Fruit fly (Drosophila melanogaster) whole organism, prepupa: ENCODE data around the gene nAChRbeta3.

Experiments
- Blimp-1 ChIP-seq: fragments of 200-800 bp; sonication (Bioruptor generic); optimal IDR thresholded peaks from 3 replicates; lab custom pipeline; 2017; ENCODE audit warnings: missing biosample characterization, missing genetic modification characterization, mild to moderate bottlenecking, moderate library complexity, missing genetic modification reagents
- CG10631 ChIP-seq: fragments of 200-800 bp; sonication (Bioruptor generic); optimal IDR thresholded peaks from 2 replicates; lab custom pipeline; 2016; ENCODE audit warnings: missing biosample characterization, missing genetic modification characterization
- CG11294 ChIP-seq: fragments of 200-800 bp; sonication (Bioruptor generic); IDR thresholded peaks from 2 replicates; pipeline ENCODE4 v1.3.6; 2022; ENCODE audit warnings: missing biosample characterization, missing genetic modification characterization
- CG11762 ChIP-seq: fragments of 200-800 bp; sonication (Bioruptor generic); optimal IDR thresholded peaks from 3 replicates; lab custom pipeline; 2016; ENCODE audit warnings: missing biosample characterization, missing genetic modification characterization; ENCODE audit not compliant: insufficient read depth
- CG11902 ChIP-seq: fragments of 200-800 bp; sonication (Bioruptor generic); optimal IDR thresholded peaks from 3 replicates; lab custom pipeline; 2016; ENCODE audit warnings: missing biosample characterization, missing genetic modification characterization
- CG15336 ChIP-seq: fragments of 200-800 bp; sonication (Bioruptor generic); IDR thresholded peaks from 2 replicates; pipeline ENCODE4 v1.3.6; 2022; ENCODE audit warnings: missing biosample characterization, missing genetic modification characterization
- CG3032 ChIP-seq: fragments of 200-800 bp; optimal IDR thresholded peaks from 2 replicates; lab custom pipeline; 2019; ENCODE audit warnings: missing biosample characterization, mild to moderate bottlenecking, missing genetic modification characterization, moderate library complexity
- CG3919 ChIP-seq: fragments of 200-800 bp; sonication (Bioruptor generic); optimal IDR thresholded peaks from 3 replicates; lab custom pipeline; 2016; ENCODE audit warnings: missing biosample characterization, missing genetic modification characterization
- CG4318 ChIP-seq: fragments of 200-800 bp; sonication (Bioruptor generic); optimal IDR thresholded peaks from 3 replicates; lab custom pipeline; 2017; ENCODE audit warnings: missing biosample characterization, mild to moderate bottlenecking, missing genetic modification characterization
- CG6276 ChIP-seq: fragments of 200-800 bp; sonication (Bioruptor generic); optimal IDR thresholded peaks from 2 replicates; lab custom pipeline; 2017; ENCODE audit warnings: missing biosample characterization, mild to moderate bottlenecking, missing genetic modification characterization
- CG6792 ChIP-seq: fragments of 200-800 bp; sonication (Bioruptor generic); optimal IDR thresholded peaks from 3 replicates; lab custom pipeline; 2016; ENCODE audit warnings: missing biosample characterization, missing genetic modification characterization
- CG6854 ChIP-seq: fragments of 200-800 bp; sonication (Bioruptor generic); optimal IDR thresholded peaks from 2 replicates; lab custom pipeline; 2017; ENCODE audit warnings: missing biosample characterization, mild to moderate bottlenecking, missing genetic modification characterization
- CG7368 ChIP-seq: fragments of 200-800 bp; sonication (Bioruptor generic); optimal IDR thresholded peaks from 3 replicates; lab custom pipeline; 2016; ENCODE audit warnings: missing biosample characterization, missing genetic modification characterization
- CG8119 ChIP-seq: fragments of 200-800 bp; sonication (Bioruptor generic); IDR thresholded peaks from 3 replicates; pipeline ENCODE4 v1.3.6; 2022; ENCODE audit warnings: missing biosample characterization, missing genetic modification characterization
- CG8319 ChIP-seq: fragments of 200-800 bp; sonication (Bioruptor generic); optimal IDR thresholded peaks from 3 replicates; lab custom pipeline; 2016; ENCODE audit warnings: missing biosample characterization, missing genetic modification characterization
- Eip75B ChIP-seq: fragments of 200-800 bp; sonication (Bioruptor generic); optimal IDR thresholded peaks from 3 replicates; lab custom pipeline; 2016; ENCODE audit warnings: missing biosample characterization, missing genetic modification characterization
- Eip78C ChIP-seq: fragments of 200-800 bp; sonication (Bioruptor generic); peaks from one replicate; lab custom pipeline; 2016; ENCODE audit warnings: missing biosample characterization, missing genetic modification characterization
- Eip93F ChIP-seq: fragments of 200-800 bp; sonication (Bioruptor generic); optimal IDR thresholded peaks from 2 replicates; lab custom pipeline; 2016; ENCODE audit warnings: missing biosample characterization, mild to moderate bottlenecking, missing genetic modification characterization
- Ets21C ChIP-seq: fragments of 200-800 bp; sonication (Bioruptor generic); optimal IDR thresholded peaks from 3 replicates; lab custom pipeline; 2016; ENCODE audit warnings: missing biosample characterization, missing genetic modification characterization
- Gug ChIP-seq: fragments of 200-800 bp; sonication (Bioruptor generic); IDR thresholded peaks from 2 replicates; pipeline ENCODE4 v1.3.6; 2022; ENCODE audit warnings: missing biosample characterization, missing genetic modification characterization
- Hr39 ChIP-seq: fragments of 200-800 bp; sonication (Bioruptor generic); optimal IDR thresholded peaks from 2 replicates; lab custom pipeline; 2016; ENCODE audit warnings: missing biosample characterization, missing genetic modification characterization
- Hr4 ChIP-seq: fragments of 200-800 bp; sonication (Bioruptor generic); optimal IDR thresholded peaks from 3 replicates; lab custom pipeline; 2016; ENCODE audit warnings: missing biosample characterization, missing genetic modification characterization
- Met ChIP-seq: fragments of 200-800 bp; sonication (Bioruptor generic); optimal IDR thresholded peaks from 3 replicates; lab custom pipeline; 2016; ENCODE audit warnings: missing biosample characterization, missing genetic modification characterization
- OdsH ChIP-seq: fragments of 200-800 bp; sonication (Bioruptor generic); optimal IDR thresholded peaks from 3 replicates; lab custom pipeline; 2016; ENCODE audit warnings: missing biosample characterization, missing genetic modification characterization
- Sox102F ChIP-seq: fragments of 200-800 bp; sonication (Bioruptor generic); optimal IDR thresholded peaks from 2 replicates; lab custom pipeline; 2016; ENCODE audit warnings: missing biosample characterization, mild to moderate bottlenecking, missing genetic modification characterization
- Sox15 ChIP-seq: fragments of 200-800 bp; sonication (Bioruptor generic); optimal IDR thresholded peaks from 3 replicates; lab custom pipeline; 2016; ENCODE audit warnings: missing biosample characterization, missing genetic modification characterization
- cyc ChIP-seq: fragments of 200-800 bp; sonication (Bioruptor generic); optimal IDR thresholded peaks from 3 replicates; lab custom pipeline; 2016; ENCODE audit warnings: missing biosample characterization, missing genetic modification characterization
- eg ChIP-seq: fragments of 200-800 bp; sonication (Bioruptor generic); IDR thresholded peaks from 3 replicates; pipeline ENCODE4 v1.3.6; 2022; ENCODE audit warnings: missing biosample characterization, missing genetic modification characterization
- lz ChIP-seq: fragments of 200-800 bp; sonication (Bioruptor generic); optimal IDR thresholded peaks from 3 replicates; lab custom pipeline; 2016; ENCODE audit warnings: missing biosample characterization, missing genetic modification characterization
- salr ChIP-seq, 2 experiments: fragments of 200-800 bp; sonication (Bioruptor generic); optimal IDR thresholded peaks; 3 replicates each; lab custom pipeline; 2016 to 2018; ENCODE audit warnings: missing biosample characterization in 2 of 2, missing genetic modification characterization in 2 of 2, mild to moderate bottlenecking in 1 of 2
- spab ChIP-seq: fragments of 200-800 bp; sonication (Bioruptor generic); optimal IDR thresholded peaks from 2 replicates; lab custom pipeline; 2017; ENCODE audit warnings: missing biosample characterization, mild to moderate bottlenecking, missing genetic modification characterization, missing genetic modification reagents
- ss ChIP-seq, 2 experiments: fragments of 200-800 bp; sonication (Bioruptor generic); optimal IDR thresholded peaks; 2 replicates in 1 of 2; 3 replicates in 1 of 2; lab custom pipeline; 2017 to 2018; ENCODE audit warnings: mild to moderate bottlenecking in 2 of 2, missing biosample characterization in 2 of 2, missing genetic modification characterization in 2 of 2, moderate library complexity in 1 of 2
- svp ChIP-seq: fragments of 200-800 bp; sonication (Bioruptor generic); peaks from one replicate; lab custom pipeline; 2016; ENCODE audit warnings: missing biosample characterization, missing genetic modification characterization
- vri ChIP-seq: fragments of 200-800 bp; sonication (Bioruptor generic); optimal IDR thresholded peaks from 3 replicates; lab custom pipeline; 2016; ENCODE audit warnings: missing biosample characterization, mild to moderate bottlenecking, missing genetic modification characterization

The nAChRbeta3 gene

dm6 chr2L:512028-512427 lies 32.9 kb upstream of the nAChRbeta3 start (continued):
- TF ChIP-seq OdsH (peak; percentile 81), Sox15 (GFP tag; lab: Kevin White, UChicago) (peak; percentile 62), CG6854 (GFP tag; lab: Kevin White, UChicago) (no peak), Eip78C (peak; percentile 94), CG11294 (GFP tag; lab: Robert Waterston, UW) (no peak), CG3919 (GFP tag; lab: Kevin White, UChicago) (peak; percentile 82), Sox102F (GFP tag; lab: Kevin White, UChicago) (peak; percentile 88), CG6792 (GFP tag; lab: Kevin White, UChicago) (peak; percentile 76), CG8319 (GFP tag; lab: Kevin White, UChicago) (peak; percentile 27), CG4318 (GFP tag; lab: Kevin White, UChicago) (no peak), Hr39 (GFP tag; lab: Kevin White, UChicago) (peak; percentile 79), spab (GFP tag; lab: Kevin White, UChicago) (no peak), CG11902 (peak; percentile 59), lz (peak; percentile 82), Gug (GFP tag; lab: Robert Waterston, UW) (no peak), cyc (GFP tag; lab: Kevin White, UChicago) (peak; percentile 75), Blimp-1 (GFP tag; lab: Kevin White, UChicago) (no peak), CG15336 (GFP tag; lab: Robert Waterston, UW) (no peak; the same call in 1 of the 2 replicates), eg (GFP tag; lab: Robert Waterston, UW) (peak; percentile 7; the same call in 1 of the 3 replicates), Met (GFP tag; lab: Kevin White, UChicago) (peak; percentile 84), CG8119 (GFP tag; lab: Robert Waterston, UW) (peak; percentile 37; the same call in 1 of the 3 replicates), salr (GFP tag; optimal IDR thresholded peaks at IDR 0.05; lab: Kevin White, UChicago) (peak in 1 of 2 experiments; percentile 30), CG6276 (no peak), CG7368 (peak; percentile 42), CG11762 (peak; percentile 11)

dm6 chr2L:513035-513434 lies 31.9 kb upstream of the nAChRbeta3 start:
- TF ChIP-seq Eip75B (GFP tag; lab: Kevin White, UChicago) = no peak
- TF ChIP-seq Eip78C = peak; percentile 68
- TF ChIP-seq cyc (GFP tag; lab: Kevin White, UChicago) = no peak
- TF ChIP-seq ss (GFP tag; optimal IDR thresholded peaks at IDR 0.05; lab: Kevin White, UChicago) = no peak

- TF ChIP-seq CG3032 (no peak), CG10631 (GFP tag; lab: Kevin White, UChicago) (no peak), Eip78C (peak; percentile 34), vri (GFP tag; lab: Kevin White, UChicago) (peak; percentile 61), svp (GFP tag; lab: Kevin White, UChicago) (peak; percentile 87), Hr4 (no peak), Blimp-1 (GFP tag; lab: Kevin White, UChicago) (no peak), Eip93F (no peak), Ets21C (GFP tag; lab: Kevin White, UChicago) (no peak)
These were observed 30.7 kb upstream of the nAChRbeta3 start for dm6 chr2L:514124-514818.
